Worm (Caenorhabditis elegans): Measurements from ENCODE around the gene cpr-6.
A peak's percentile ranks its signal among the peaks of the same experiment; 100 is the strongest.

cpr-6 gene

DNA sequence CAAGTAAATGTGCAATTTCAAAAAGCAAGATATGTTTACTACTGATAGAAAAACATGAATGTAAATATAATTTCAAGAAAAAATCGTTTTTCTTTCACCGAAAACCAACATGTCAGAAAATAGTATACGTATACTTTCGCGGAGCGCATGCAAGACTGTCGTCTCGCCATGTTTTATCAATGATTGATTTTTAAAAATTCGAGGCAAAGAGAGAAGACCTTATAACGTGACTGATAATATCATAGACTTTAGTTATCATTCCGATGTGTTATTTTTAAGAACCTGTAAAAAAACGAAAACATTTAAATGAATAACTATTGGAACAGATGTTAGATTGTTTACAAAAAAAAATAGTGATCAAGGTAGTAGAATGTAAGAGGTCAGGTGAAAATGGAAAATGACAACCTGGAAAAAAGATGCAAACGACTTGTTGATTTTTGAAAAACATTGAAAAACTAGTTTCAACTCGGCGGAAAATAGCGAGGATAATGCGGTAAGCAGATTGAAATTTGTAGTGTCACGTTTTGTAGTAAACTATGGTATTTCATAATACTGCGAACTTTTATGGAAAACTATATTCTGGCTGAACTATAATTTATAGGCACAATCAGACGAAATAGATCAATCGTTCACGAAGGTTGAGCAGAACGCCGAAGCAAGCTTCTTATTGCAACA, 39.5 kb downstream of the cpr-6 start:
- TF ChIP-seq pax-3 (tag; optimal IDR thresholded peaks at IDR 0.05) (no peak), snu-23 (GFP tag; optimal IDR thresholded peaks at IDR 0.05) (peak; percentile 50), elt-3 (tag; optimal IDR thresholded peaks at IDR 0.05) (no peak), ces-1 (GFP tag; optimal IDR thresholded peaks at IDR 0.05) (no peak), snpc-4 (tag; optimal IDR thresholded peaks at IDR 0.05) (no peak), C16A3.4 (tag; optimal IDR thresholded peaks at IDR 0.05) (no peak), ceh-90 (tag; optimal IDR thresholded peaks at IDR 0.05) (no peak), unc-86 (tag; optimal IDR thresholded peaks at IDR 0.05) (no peak), zip-4 (GFP tag; optimal IDR thresholded peaks at IDR 0.05) (no peak), lin-35 (GFP tag; optimal IDR thresholded peaks at IDR 0.05) (peak in 1 of 2 experiments; percentile 27), skn-1 (tag; optimal IDR thresholded peaks at IDR 0.05) (no peak), aly-2 (tag; optimal IDR thresholded peaks at IDR 0.05) (no peak), C04F5.9 (tag; optimal IDR thresholded peaks at IDR 0.05) (no peak), ets-5 (GFP tag; IDR thresholded peaks at IDR 0.05) (no peak), nhr-85 (tag) (peak; percentile 19), ztf-11 (tag; optimal IDR thresholded peaks at IDR 0.05) (no peak), mab-9 (GFP tag; IDR thresholded peaks at IDR 0.05) (no peak), elt-2 (tag; optimal IDR thresholded peaks at IDR 0.05) (peak; percentile 46), sptf-1 (tag; optimal IDR thresholded peaks at IDR 0.05) (no peak), nhr-237 (tag; optimal IDR thresholded peaks at IDR 0.05) (no peak), grh-1 (GFP tag; IDR thresholded peaks at IDR 0.05) (peak; percentile 51; the same call in 1 of the 2 replicates), lin-14 (GFP tag; optimal IDR thresholded peaks at IDR 0.05) (no peak), nhr-77 (tag; optimal IDR thresholded peaks at IDR 0.05) (no peak), efl-1 (optimal IDR thresholded peaks at IDR 0.05) (no peak), efl-1 (GFP tag; optimal IDR thresholded peaks at IDR 0.05 in 1 of 2) (peak in 1 of 2 experiments; percentile 41), nhr-20 (tag; optimal IDR thresholded peaks at IDR 0.05) (peak; percentile 72), unc-30 (tag; optimal IDR thresholded peaks at IDR 0.05) (no peak), aha-1 (tag; optimal IDR thresholded peaks at IDR 0.05) (no peak), irx-1 (tag; optimal IDR thresholded peaks at IDR 0.05) (no peak), pag-3 (tag; optimal IDR thresholded peaks at IDR 0.05; ENCODE audit: borderline replicate concordance, insufficient read depth) (no peak), fkh-10 (GFP tag; optimal IDR thresholded peaks at IDR 0.05) (no peak), nhr-47 (tag; optimal IDR thresholded peaks at IDR 0.05) (no peak), ceh-88 (GFP tag; IDR thresholded peaks at IDR 0.05) (no peak), mep-1 (tag; optimal IDR thresholded peaks at IDR 0.05) (peak; percentile 5), ztf-4 (tag; optimal IDR thresholded peaks at IDR 0.05) (no peak)

DNA sequence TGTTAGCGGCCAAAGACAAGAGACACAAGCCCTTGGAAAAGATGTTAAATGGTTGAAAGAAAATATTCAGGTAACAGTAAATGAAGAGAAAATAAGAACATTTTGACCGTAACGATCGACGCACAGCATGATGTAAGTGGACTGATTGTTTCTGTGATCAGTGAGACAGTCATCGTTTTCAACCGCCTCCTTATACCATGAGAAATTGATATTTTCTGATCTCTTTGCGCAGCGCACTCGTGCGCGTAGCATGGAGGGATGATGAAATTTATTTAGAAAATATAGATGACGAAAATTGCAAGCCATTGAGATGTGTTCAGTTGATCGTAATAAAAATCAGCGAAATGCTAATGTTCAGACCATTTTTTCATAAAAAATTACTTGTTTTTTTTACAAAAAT, 42.6 kb downstream of the cpr-6 start:
- TF ChIP-seq swsn-7 (tag; optimal IDR thresholded peaks at IDR 0.05) (no peak), aha-1 (tag; optimal IDR thresholded peaks at IDR 0.05) (no peak), jun-1 (tag; optimal IDR thresholded peaks at IDR 0.05) (no peak), aly-2 (tag; optimal IDR thresholded peaks at IDR 0.05) (no peak), lin-14 (GFP tag; optimal IDR thresholded peaks at IDR 0.05) (peak; percentile 15), F16B12.6 (tag; optimal IDR thresholded peaks at IDR 0.05) (no peak), dsc-1 (tag; optimal IDR thresholded peaks at IDR 0.05) (no peak), sox-4 (tag; optimal IDR thresholded peaks at IDR 0.05) (no peak), C34B4.2 (tag; optimal IDR thresholded peaks at IDR 0.05) (no peak), mep-1 (tag; optimal IDR thresholded peaks at IDR 0.05) (no peak), nhr-237 (tag; optimal IDR thresholded peaks at IDR 0.05) (no peak), efl-1 (optimal IDR thresholded peaks at IDR 0.05) (no peak), efl-1 (GFP tag; optimal IDR thresholded peaks at IDR 0.05 in 1 of 2) (peak in 1 of 2 experiments; percentile 79), skn-1 (tag; optimal IDR thresholded peaks at IDR 0.05) (no peak), elt-3 (tag; optimal IDR thresholded peaks at IDR 0.05) (peak in 1 of 6 experiments; percentile 31), egl-13 (tag; optimal IDR thresholded peaks at IDR 0.05) (no peak), ceh-63 (GFP tag; optimal IDR thresholded peaks at IDR 0.05) (no peak), unc-86 (tag; optimal IDR thresholded peaks at IDR 0.05) (no peak), snu-23 (GFP tag; optimal IDR thresholded peaks at IDR 0.05) (no peak), unc-30 (tag; optimal IDR thresholded peaks at IDR 0.05) (no peak), pag-3 (tag; optimal IDR thresholded peaks at IDR 0.05; ENCODE audit: borderline replicate concordance, insufficient read depth) (no peak), vab-15 (tag; optimal IDR thresholded peaks at IDR 0.05) (no peak), sup-37 (GFP tag; optimal IDR thresholded peaks at IDR 0.05) (no peak), ama-1 (optimal IDR thresholded peaks at IDR 0.05) (no peak), blmp-1 (tag; optimal IDR thresholded peaks at IDR 0.05) (peak; percentile 49), ceh-82 (tag; optimal IDR thresholded peaks at IDR 0.05) (no peak), nhr-90 (tag; optimal IDR thresholded peaks at IDR 0.05; ENCODE audit: poor library complexity) (peak; percentile 0), fkh-4 (tag; optimal IDR thresholded peaks at IDR 0.05; ENCODE audit: borderline replicate concordance) (no peak), nhr-76 (tag; optimal IDR thresholded peaks at IDR 0.05) (no peak)
